Worm (Caenorhabditis elegans): ENCODE measurements around the gene srh-82.

DNA sequence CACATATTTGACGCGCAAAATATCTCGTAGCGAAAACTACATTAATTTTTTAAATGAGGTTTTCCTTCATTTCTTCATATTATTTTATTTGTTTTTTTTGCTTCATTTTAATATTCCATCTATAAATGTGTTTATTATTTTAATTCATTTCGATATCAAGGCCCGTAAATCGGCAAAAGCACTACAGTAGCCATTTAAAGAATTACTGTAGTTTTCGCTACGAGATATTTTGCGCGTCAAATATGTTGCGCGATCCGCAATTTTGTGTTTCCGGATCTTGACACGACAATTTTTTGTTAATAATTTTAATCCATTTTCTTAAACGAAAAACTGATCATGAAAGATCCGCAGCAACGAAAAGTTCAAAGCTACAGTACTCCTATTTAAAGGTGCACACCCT lies 42.7 kb upstream of the srh-82 start:
- TF ChIP-seq ztf-23 (GFP tag; IDR thresholded peaks at IDR 0.05) = no peak
- TF ChIP-seq cog-1 (tag; optimal IDR thresholded peaks at IDR 0.05) = no peak
